Fruit fly (Drosophila melanogaster) whole organism, embryonic: Measurements from ENCODE around the gene Pfdn2.
A peak's percentile ranks its signal among the peaks of the same experiment; 100 is the strongest.

Experiments
- Adf1 ChIP-seq: fragments of 200-800 bp; sonication (Bioruptor generic); IDR thresholded peaks from 2 replicates; pipeline ENCODE4 v1.3.6; 2022; ENCODE audit warnings: missing biosample characterization, missing genetic modification characterization
- Aef1 ChIP-seq: fragments of 200-800 bp; sonication (Bioruptor generic); IDR thresholded peaks from 3 replicates; pipeline ENCODE4 v1.3.6; 2022; ENCODE audit warnings: missing biosample characterization, missing genetic modification characterization
- CG10321 ChIP-seq: fragments of 200-800 bp; sonication (Bioruptor generic); IDR thresholded peaks from 2 replicates; pipeline ENCODE4 v1.3.6; 2022; ENCODE audit warnings: missing biosample characterization, missing genetic modification characterization
- CG10959 ChIP-seq: fragments of 200-800 bp; sonication (Bioruptor generic); IDR thresholded peaks from 2 replicates; pipeline ENCODE4 v1.3.6; 2022; ENCODE audit warnings: missing biosample characterization, missing genetic modification characterization
- CG11560 ChIP-seq: fragments of 200-800 bp; sonication (Bioruptor generic); IDR thresholded peaks from 3 replicates; pipeline ENCODE4 v1.3.6; 2022; ENCODE audit warnings: missing biosample characterization, missing genetic modification characterization
- CG11696 ChIP-seq: fragments of 200-800 bp; sonication (Bioruptor generic); IDR thresholded peaks from 2 replicates; pipeline ENCODE4 v1.3.6; 2022; ENCODE audit warnings: missing biosample characterization, missing genetic modification characterization
- CG12236 ChIP-seq: fragments of 200-800 bp; sonication (Bioruptor generic); optimal IDR thresholded peaks from 2 replicates; lab custom pipeline; 2016; ENCODE audit warnings: missing biosample characterization, missing genetic modification characterization
- CG1233 ChIP-seq: fragments of 200-800 bp; sonication (Bioruptor generic); optimal IDR thresholded peaks from 4 replicates; lab custom pipeline; 2018; ENCODE audit warnings: missing biosample characterization, mild to moderate bottlenecking, missing genetic modification characterization
- CG15601 ChIP-seq: fragments of 200-800 bp; sonication (Bioruptor generic); optimal IDR thresholded peaks from 3 replicates; lab custom pipeline; 2019; ENCODE audit warnings: missing biosample characterization, mild to moderate bottlenecking, missing genetic modification characterization, moderate library complexity
- CG17328 ChIP-seq: fragments of 200-800 bp; sonication (Bioruptor generic); IDR thresholded peaks from 2 replicates; pipeline ENCODE4 v1.3.6; 2022; ENCODE audit warnings: missing biosample characterization, missing genetic modification characterization
- CG17361 ChIP-seq: fragments of 200-800 bp; sonication (Bioruptor generic); IDR thresholded peaks from 3 replicates; pipeline ENCODE4 v1.3.6; 2022; ENCODE audit warnings: missing biosample characterization, missing genetic modification characterization
- CG17829 ChIP-seq: fragments of 200-800 bp; optimal IDR thresholded peaks from 2 replicates; lab custom pipeline; 2019; ENCODE audit warnings: missing biosample characterization, mild to moderate bottlenecking, missing genetic modification characterization, moderate library complexity
- CG2116 ChIP-seq: fragments of 200-800 bp; sonication (Bioruptor generic); optimal IDR thresholded peaks from 3 replicates; lab custom pipeline; 2018; ENCODE audit warnings: missing biosample characterization, mild to moderate bottlenecking, missing genetic modification characterization
- CG2129 ChIP-seq: fragments of 200-800 bp; sonication (Bioruptor generic); IDR thresholded peaks from 2 replicates; pipeline ENCODE4 v1.3.6; 2022; ENCODE audit warnings: missing biosample characterization, missing genetic modification characterization; ENCODE audit not compliant: partially characterized antibody
- CG31224 ChIP-seq: fragments of 200-800 bp; sonication (Bioruptor generic); IDR thresholded peaks from 2 replicates; pipeline ENCODE4 v1.3.6; 2022; ENCODE audit warnings: missing biosample characterization, missing genetic modification characterization
- CG31441 ChIP-seq: fragments of 200-800 bp; sonication (Bioruptor generic); IDR thresholded peaks from 2 replicates; pipeline ENCODE4 v1.3.6; 2022; ENCODE audit warnings: missing biosample characterization, missing genetic modification characterization
- CG3838 ChIP-seq: fragments of 200-800 bp; sonication (Bioruptor generic); optimal IDR thresholded peaks from 3 replicates; lab custom pipeline; 2016; ENCODE audit warnings: missing biosample characterization, missing genetic modification characterization
- CG3995 ChIP-seq: fragments of 200-800 bp; sonication (Bioruptor generic); optimal IDR thresholded peaks from 3 replicates; lab custom pipeline; 2016; ENCODE audit warnings: missing biosample characterization, missing genetic modification characterization
- CG7372 ChIP-seq: fragments of 200-800 bp; sonication (Bioruptor generic); IDR thresholded peaks from 2 replicates; pipeline ENCODE4 v1.3.6; 2022; ENCODE audit warnings: missing biosample characterization, missing genetic modification characterization
- CG7786 ChIP-seq: fragments of 200-800 bp; sonication (Bioruptor generic); optimal IDR thresholded peaks from 2 replicates; lab custom pipeline; 2016; ENCODE audit warnings: missing biosample characterization, missing genetic modification characterization
- CG7928 ChIP-seq: fragments of 200-800 bp; sonication (Bioruptor generic); optimal IDR thresholded peaks from 2 replicates; lab custom pipeline; 2017; ENCODE audit warnings: missing biosample characterization, mild to moderate bottlenecking, missing genetic modification characterization
- CG8388 ChIP-seq: fragments of 200-800 bp; sonication (Bioruptor generic); optimal IDR thresholded peaks from 2 replicates; lab custom pipeline; 2019; ENCODE audit warnings: missing biosample characterization, mild to moderate bottlenecking, missing genetic modification characterization, moderate library complexity
- CG9727 ChIP-seq: fragments of 200-800 bp; sonication (Bioruptor generic); optimal IDR thresholded peaks from 3 replicates; lab custom pipeline; 2017; ENCODE audit warnings: missing biosample characterization, mild to moderate bottlenecking, missing genetic modification characterization
- CkIIα-i1 ChIP-seq: fragments of 200-800 bp; sonication (Bioruptor generic); IDR thresholded peaks from 2 replicates; pipeline ENCODE4 v1.3.6; 2022; ENCODE audit warnings: missing biosample characterization, missing genetic modification characterization
- Dbx ChIP-seq: fragments of 200-800 bp; sonication (Bioruptor generic); IDR thresholded peaks from 3 replicates; pipeline ENCODE4 v1.3.6; 2022; ENCODE audit warnings: missing biosample characterization, missing genetic modification characterization
- Dek ChIP-seq: fragments of 200-800 bp; sonication (Bioruptor generic); optimal IDR thresholded peaks from 3 replicates; lab custom pipeline; 2019; ENCODE audit warnings: missing biosample characterization, mild to moderate bottlenecking, missing genetic modification characterization, moderate library complexity
- Dip3 ChIP-seq: fragments of 200-800 bp; sonication (Bioruptor generic); optimal IDR thresholded peaks from 3 replicates; lab custom pipeline; 2016; ENCODE audit warnings: missing biosample characterization, missing genetic modification characterization
- Eip74EF ChIP-seq, 2 experiments: fragments of 200-800 bp in 1 of 2; fragments of >200 bp in 1 of 2; sonication (Bioruptor generic) in 1 of 2; optimal IDR thresholded peaks; 2 replicates each; lab custom pipeline; 2017 to 2019; ENCODE audit warnings: missing biosample characterization in 2 of 2, missing genetic modification characterization in 2 of 2, mild to moderate bottlenecking in 1 of 2, moderate library complexity in 1 of 2
- HLH4C ChIP-seq: fragments of 200-800 bp; sonication (Bioruptor generic); IDR thresholded peaks from 3 replicates; pipeline ENCODE4 v1.3.6; 2022; ENCODE audit warnings: missing biosample characterization, missing genetic modification characterization; ENCODE audit not compliant: partially characterized antibody
- Mad ChIP-seq: fragments of 200-800 bp; sonication (Bioruptor generic); optimal IDR thresholded peaks from 2 replicates; lab custom pipeline; 2016; ENCODE audit warnings: missing biosample characterization, missing genetic modification characterization
- Nf-YA ChIP-seq: fragments of 200-800 bp; sonication (Bioruptor generic); IDR thresholded peaks from 2 replicates; pipeline ENCODE4 v1.3.6; 2022; ENCODE audit warnings: missing biosample characterization, missing genetic modification characterization
- Sox102F ChIP-seq: fragments of 200-800 bp; sonication (Bioruptor generic); optimal IDR thresholded peaks from 2 replicates; lab custom pipeline; 2018; ENCODE audit warnings: missing biosample characterization, mild to moderate bottlenecking, missing genetic modification characterization, moderate library complexity
- Spps ChIP-seq: fragments of 200-800 bp; sonication (Bioruptor generic); optimal IDR thresholded peaks from 2 replicates; lab custom pipeline; 2018; ENCODE audit warnings: missing biosample characterization, mild to moderate bottlenecking, missing genetic modification characterization
- aop ChIP-seq: fragments of 200-800 bp; sonication (Bioruptor generic); IDR thresholded peaks from 2 replicates; pipeline ENCODE4 v1.3.6; 2022; ENCODE audit warnings: missing biosample characterization, missing genetic modification characterization
- ap ChIP-seq: fragments of 200-800 bp; sonication (Bioruptor generic); IDR thresholded peaks from 2 replicates; pipeline ENCODE4 v1.3.6; 2022; ENCODE audit warnings: missing biosample characterization, missing genetic modification characterization
- ara ChIP-seq: fragments of 200-800 bp; sonication (Bioruptor generic); IDR thresholded peaks from 2 replicates; pipeline ENCODE4 v1.3.6; 2022; ENCODE audit warnings: missing biosample characterization, missing genetic modification characterization
- bigmax ChIP-seq: fragments of 200-800 bp; sonication (Bioruptor generic); optimal IDR thresholded peaks from 2 replicates; lab custom pipeline; 2018; ENCODE audit warnings: missing biosample characterization, mild to moderate bottlenecking, missing genetic modification characterization
- esg ChIP-seq: fragments of 200-800 bp; sonication (Bioruptor generic); conservative IDR thresholded peaks from 2 replicates; pipeline ENCODE4 v1.3.6; 2022; ENCODE audit warnings: missing biosample characterization, missing genetic modification characterization
- hbn ChIP-seq: fragments of 200-800 bp; sonication (Bioruptor generic); IDR thresholded peaks from 2 replicates; pipeline ENCODE4 v1.3.6; 2022; ENCODE audit warnings: missing biosample characterization, missing genetic modification characterization; ENCODE audit not compliant: partially characterized antibody
- jigr1 ChIP-seq: fragments of 200-800 bp; sonication (Bioruptor generic); IDR thresholded peaks from 3 replicates; pipeline ENCODE4 v1.3.6; 2022; ENCODE audit warnings: missing biosample characterization, missing genetic modification characterization
- ken ChIP-seq: fragments of 200-800 bp; sonication (Bioruptor generic); IDR thresholded peaks from 3 replicates; pipeline ENCODE4 v1.3.6; 2022; ENCODE audit warnings: missing biosample characterization, missing genetic modification characterization
- nom ChIP-seq: fragments of 200-800 bp; sonication (Bioruptor generic); optimal IDR thresholded peaks from 2 replicates; lab custom pipeline; 2017; ENCODE audit warnings: missing biosample characterization, missing genetic modification characterization, mild to moderate bottlenecking, moderate library complexity, missing genetic modification reagents
- pnt ChIP-seq: fragments of 200-800 bp; sonication (Bioruptor generic); optimal IDR thresholded peaks from 3 replicates; lab custom pipeline; 2016; ENCODE audit warnings: missing biosample characterization, missing genetic modification characterization
- schlank ChIP-seq: fragments of 200-800 bp; sonication (Bioruptor generic); optimal IDR thresholded peaks from 2 replicates; lab custom pipeline; 2018; ENCODE audit warnings: missing biosample characterization, mild to moderate bottlenecking, missing genetic modification characterization
- sim ChIP-seq: fragments of 200-800 bp; sonication (Bioruptor generic); IDR thresholded peaks from 2 replicates; pipeline ENCODE4 v1.3.6; 2022; ENCODE audit warnings: missing biosample characterization, missing genetic modification characterization
- sob ChIP-seq: fragments of 200-800 bp; sonication (Bioruptor generic); IDR thresholded peaks from 2 replicates; pipeline ENCODE4 v1.3.6; 2022; ENCODE audit warnings: missing biosample characterization, missing genetic modification characterization
- stwl ChIP-seq: fragments of 200-800 bp; sonication (Bioruptor generic); optimal IDR thresholded peaks from 3 replicates; lab custom pipeline; 2018; ENCODE audit warnings: missing biosample characterization, mild to moderate bottlenecking, missing genetic modification characterization, moderate library complexity
- twi ChIP-seq: fragments of 200-800 bp; optimal IDR thresholded peaks from 2 replicates; lab custom pipeline; 2019; ENCODE audit warnings: missing biosample characterization, mild to moderate bottlenecking, missing genetic modification characterization, moderate library complexity
- vvl ChIP-seq: fragments of 200-800 bp; sonication (Bioruptor generic); IDR thresholded peaks from 2 replicates; pipeline ENCODE4 v1.3.6; 2022; ENCODE audit warnings: missing biosample characterization, missing genetic modification characterization

Gene Pfdn2

DNA sequence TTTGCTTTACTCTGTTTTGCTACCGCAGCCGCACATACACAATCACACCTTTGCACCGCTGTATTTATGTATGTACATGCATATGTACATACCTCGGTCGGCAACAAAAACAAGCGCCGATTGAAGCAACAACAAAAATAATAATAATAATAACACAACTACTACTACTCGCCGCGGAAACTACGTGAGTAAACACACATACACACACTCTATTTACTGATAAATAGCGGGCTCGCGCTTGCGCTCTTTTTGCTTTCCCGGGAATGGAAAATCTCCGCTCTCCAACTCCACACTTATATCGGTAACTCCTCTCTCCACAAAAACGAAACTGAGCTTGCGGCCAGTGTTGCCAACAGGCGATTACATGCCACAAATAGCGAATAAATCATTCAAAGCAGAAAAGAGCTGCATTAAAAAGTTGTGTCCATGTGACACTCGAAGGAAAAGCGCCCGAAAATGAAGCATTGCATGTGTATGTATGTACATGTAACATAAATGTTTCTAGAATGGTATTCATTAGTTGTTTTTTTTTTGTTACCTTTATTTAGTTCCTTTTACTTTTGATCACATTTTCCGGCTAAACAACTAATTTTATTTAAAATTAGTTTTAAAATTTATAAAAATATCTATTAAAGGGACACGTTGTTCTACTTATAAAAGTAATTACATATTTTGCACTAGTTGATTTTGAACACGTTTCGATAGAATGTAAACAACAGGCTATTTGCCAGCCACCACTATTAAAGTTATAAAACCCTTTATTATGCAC, 44.6 kb upstream of the Pfdn2 start (continued):
- TF ChIP-seq bigmax (peak; percentile 58), Sox102F (no peak), CG3995 (GFP tag; lab: Kevin White, UChicago) (no peak), CG3838 (GFP tag; lab: Kevin White, UChicago) (peak; percentile 73), CkIIα-i1 (GFP tag; lab: Robert Waterston, UW) (no peak), aop (GFP tag; lab: Robert Waterston, UW) (no peak), CG1233 (peak; percentile 91), sim (GFP tag; lab: Robert Waterston, UW) (peak; percentile 77), Nf-YA (peak; percentile 52; the same call in 1 of the 2 replicates), vvl (GFP tag; lab: Robert Waterston, UW) (peak; percentile 75; the same call in 1 of the 2 replicates), CG15601 (tag; lab: Kevin White, UChicago) (peak; percentile 91), CG9727 (GFP tag; lab: Kevin White, UChicago) (peak; percentile 77), CG17361 (GFP tag; lab: Robert Waterston, UW) (peak; percentile 64; the same call in 1 of the 3 replicates), CG7928 (no peak), Eip74EF (GFP tag; optimal IDR thresholded peaks at IDR 0.05; lab: Kevin White, UChicago) (peak in 1 of 2 experiments; percentile 75), esg (no peak), sob (GFP tag; lab: Robert Waterston, UW) (peak; percentile 74), jigr1 (GFP tag; lab: Robert Waterston, UW) (no peak), CG10959 (GFP tag; lab: Robert Waterston, UW) (no peak), Dbx (peak; percentile 84; the same call in 2 of the 3 replicates), CG2129 (no peak), ken (GFP tag; lab: Robert Waterston, UW) (no peak), Aef1 (GFP tag; lab: Robert Waterston, UW) (peak; percentile 50; the same call in 1 of the 3 replicates), CG17829 (tag; lab: Kevin White, UChicago) (peak; percentile 50), CG10321 (GFP tag; lab: Robert Waterston, UW) (no peak), CG17328 (GFP tag; lab: Robert Waterston, UW) (peak; percentile 69), schlank (peak; percentile 85), Dek (tag; lab: Kevin White, UChicago) (peak; percentile 55), ap (GFP tag; lab: Robert Waterston, UW) (no peak), Adf1 (peak; percentile 77), CG11696 (GFP tag; lab: Robert Waterston, UW) (0 out of 2 replicates have a peak, but pooled peaks have one; percentile 26), nom (peak; percentile 73), CG7372 (GFP tag; lab: Robert Waterston, UW) (no peak), CG31224 (GFP tag; lab: Robert Waterston, UW) (no peak), twi (tag; lab: Kevin White, UChicago) (peak; percentile 54), CG2116 (GFP tag; lab: Kevin White, UChicago) (peak; percentile 54), CG11560 (tag; lab: Robert Waterston, UW) (no peak), Mad (GFP tag; lab: Kevin White, UChicago) (peak; percentile 7), CG8388 (GFP tag; lab: Kevin White, UChicago) (peak; percentile 20), pnt (GFP tag; lab: Kevin White, UChicago) (peak; percentile 48), CG31441 (GFP tag; lab: Robert Waterston, UW) (peak; percentile 25), hbn (GFP tag; lab: Robert Waterston, UW) (0 out of 2 replicates have a peak, but pooled peaks have one; percentile 35), CG12236 (GFP tag; lab: Kevin White, UChicago) (peak; percentile 83), ara (GFP tag; lab: Robert Waterston, UW) (peak; percentile 76), HLH4C (GFP tag; lab: Robert Waterston, UW) (no peak), Dip3 (peak; percentile 31), Spps (tag; lab: Kevin White, UChicago) (peak; percentile 44), stwl (tag; lab: Kevin White, UChicago) (peak; percentile 47), CG7786 (peak; percentile 59)
